Worm (Caenorhabditis elegans) whole organism, L1 larva: Measurements from ENCODE around the gene tnc-2.

Experiments used
- aha-1 ChIP-seq: fragments of 150-350 bp; optimal IDR thresholded peaks from 2 replicates; lab custom pipeline; 2014; ENCODE audit warnings: missing biosample characterization, missing genetic modification characterization
- ceh-90 ChIP-seq: sonication (generic microtip); optimal IDR thresholded peaks from 2 replicates; lab custom pipeline; 2016; ENCODE audit warnings: missing genetic modification characterization, missing compliant biosample characterization
- ces-1 ChIP-seq: fragments of 150-350 bp; optimal IDR thresholded peaks from 2 replicates; lab custom pipeline; 2014; ENCODE audit warnings: missing biosample characterization, missing genetic modification reagents, missing genetic modification characterization
- lin-13 ChIP-seq: fragments of 150-350 bp; optimal IDR thresholded peaks from 2 replicates; lab custom pipeline; 2014; ENCODE audit warnings: missing biosample characterization, missing genetic modification reagents, missing genetic modification characterization
- mab-9 ChIP-seq: fragments of 200-800 bp; sonication (Bioruptor generic); IDR thresholded peaks from 2 replicates; pipeline ENCODE4 v1.3.6; 2022; ENCODE audit warnings: missing genetic modification reagents, missing genetic modification characterization, missing compliant biosample characterization
- mdl-1 ChIP-seq, 2 experiments: fragments of 150-350 bp; optimal IDR thresholded peaks; 2 replicates each; lab custom pipeline; 2014 to 2017; ENCODE audit warnings: missing biosample characterization in 2 of 2, missing genetic modification characterization in 2 of 2, inconsistent platforms in 1 of 2
- mep-1 ChIP-seq: fragments of 150-350 bp; optimal IDR thresholded peaks from 2 replicates; lab custom pipeline; 2014; ENCODE audit warnings: missing biosample characterization, missing genetic modification characterization
- nhr-11 ChIP-seq: fragments of 150-350 bp; optimal IDR thresholded peaks from 2 replicates; lab custom pipeline; 2014; ENCODE audit warnings: missing biosample characterization, missing genetic modification characterization
- nhr-237 ChIP-seq: fragments of 150-350 bp; optimal IDR thresholded peaks from 2 replicates; lab custom pipeline; 2014; ENCODE audit warnings: missing biosample characterization, missing genetic modification characterization
- nhr-28 ChIP-seq: fragments of 150-350 bp; optimal IDR thresholded peaks from 2 replicates; lab custom pipeline; 2014; ENCODE audit warnings: missing biosample characterization, missing genetic modification characterization
- pag-3 ChIP-seq: sonication (generic microtip); optimal IDR thresholded peaks from 2 replicates; lab custom pipeline; 2017; ENCODE audit warnings: missing genetic modification characterization, mild to moderate bottlenecking, missing compliant biosample characterization, antibody characterized with exemption, borderline replicate concordance; ENCODE audit not compliant: insufficient read depth
- tbx-2 ChIP-seq: sonication (generic microtip); optimal IDR thresholded peaks from 2 replicates; lab custom pipeline; 2016; ENCODE audit warnings: missing genetic modification characterization, missing compliant biosample characterization
- ztf-11 ChIP-seq, 2 experiments: sonication (generic microtip); optimal IDR thresholded peaks; 2 replicates each; lab custom pipeline; 2016 to 2017; ENCODE audit warnings: missing genetic modification characterization in 2 of 2, missing biosample characterization in 1 of 2, missing compliant biosample characterization in 1 of 2

- TF ChIP-seq pag-3: no peak
- no peak for TF ChIP-seq mdl-1 (tag; optimal IDR thresholded peaks at IDR 0.05; lab: Kevin White, UChicago)
- TF ChIP-seq nhr-28 (tag; lab: Kevin White, UChicago): no peak
- TF ChIP-seq tbx-2: no peak
- no peak for TF ChIP-seq aha-1
- no peak for TF ChIP-seq lin-13 (GFP tag; lab: Kevin White, UChicago)
- TF ChIP-seq nhr-237: no peak
- TF ChIP-seq nhr-11 (tag; lab: Kevin White, UChicago): no peak
- no peak for TF ChIP-seq ceh-90 (tag; lab: Kevin White, UChicago)
- no peak for TF ChIP-seq mab-9 (GFP tag; lab: Robert Waterston, UW)
- TF ChIP-seq ces-1 (GFP tag; lab: Kevin White, UChicago): no peak
- no peak for TF ChIP-seq ztf-11 (tag; optimal IDR thresholded peaks at IDR 0.05; lab: Kevin White, UChicago)
- no peak for TF ChIP-seq mep-1 (tag; lab: Kevin White, UChicago)
Measured at ce11 chrII:10456979-10457378, 9.7 kb upstream of the tnc-2 start, which contains the start of gene ZK673.11.
